Fruit fly (Drosophila melanogaster): ENCODE results near the gene CG17270.

dm6 chr3R:20828520-20829415, 10.0 kb upstream of the CG17270 start:
- TF ChIP-seq CG6854 (GFP tag; optimal IDR thresholded peaks at IDR 0.05) (no peak), Hr38 (GFP tag; optimal IDR thresholded peaks at IDR 0.05) (no peak), CG6163 (GFP tag; IDR thresholded peaks at IDR 0.05) (peak; percentile 17; the same call in 1 of the 3 replicates), CG16779 (tag; optimal IDR thresholded peaks at IDR 0.05) (no peak)
